Worm (Caenorhabditis elegans) whole organism, L4 larva: ENCODE data around the gene srh-28.

ENCODE experiments used
- F26F4.8 ChIP-seq: fragments of 200-800 bp; sonication (Bioruptor generic); conservative IDR thresholded peaks from 2 replicates; pipeline ENCODE4 v1.3.6; 2022; ENCODE audit warnings: missing genetic modification characterization, missing compliant biosample characterization
- F37D6.2 ChIP-seq: sonication (generic microtip); optimal IDR thresholded peaks from 2 replicates; lab custom pipeline; 2016; ENCODE audit warnings: mild to moderate bottlenecking, missing genetic modification characterization, missing compliant biosample characterization
- R02D3.7 ChIP-seq: fragments of 150-350 bp; sonication (generic microtip); optimal IDR thresholded peaks from 3 replicates; lab custom pipeline; 2014; ENCODE audit warnings: missing biosample characterization, missing genetic modification characterization
- ZK337.2 ChIP-seq: fragments of 200-800 bp; sonication (Bioruptor generic); IDR thresholded peaks from 2 replicates; pipeline ENCODE4 v1.3.6; 2022; ENCODE audit warnings: missing genetic modification reagents, missing genetic modification characterization, missing compliant biosample characterization
- ama-1 ChIP-seq: fragments of 150-350 bp; optimal IDR thresholded peaks from 2 replicates; lab custom pipeline; 2014; ENCODE audit warnings: inconsistent platforms, mixed read lengths
- attf-4 ChIP-seq: sonication (generic microtip); optimal IDR thresholded peaks from 3 replicates; lab custom pipeline; 2017; ENCODE audit warnings: missing biosample characterization, missing genetic modification characterization
- ceh-20 ChIP-seq: fragments of 200-800 bp; sonication (Bioruptor generic); IDR thresholded peaks from 2 replicates; pipeline ENCODE4 v1.3.6; 2022; ENCODE audit warnings: missing genetic modification reagents, missing genetic modification characterization, missing compliant biosample characterization
- ceh-28 ChIP-seq: fragments of 150-350 bp; optimal IDR thresholded peaks from 2 replicates; lab custom pipeline; 2014; ENCODE audit warnings: missing biosample characterization, missing genetic modification reagents, missing genetic modification characterization
- ceh-62 ChIP-seq: sonication (generic microtip); optimal IDR thresholded peaks from 2 replicates; lab custom pipeline; 2017; ENCODE audit warnings: missing biosample characterization, missing genetic modification characterization
- cey-2 ChIP-seq: sonication (generic microtip); optimal IDR thresholded peaks from 3 replicates; lab custom pipeline; 2017; ENCODE audit warnings: missing genetic modification characterization, mild to moderate bottlenecking, missing compliant biosample characterization, antibody characterized with exemption, borderline replicate concordance; ENCODE audit not compliant: insufficient read depth
- daf-19 ChIP-seq: fragments of 200-800 bp; sonication (Bioruptor generic); conservative IDR thresholded peaks from 2 replicates; pipeline ENCODE4 v1.3.6; 2022; ENCODE audit warnings: missing genetic modification characterization, missing compliant biosample characterization
- dmd-6 ChIP-seq: fragments of 200-800 bp; sonication (Bioruptor generic); IDR thresholded peaks from 2 replicates; pipeline ENCODE4 v1.3.6; 2022; ENCODE audit warnings: missing genetic modification reagents, missing genetic modification characterization, missing compliant biosample characterization
- duxl-1 ChIP-seq: sonication (generic microtip); optimal IDR thresholded peaks from 2 replicates; lab custom pipeline; 2016; ENCODE audit warnings: mild to moderate bottlenecking, missing genetic modification characterization, moderate library complexity, missing compliant biosample characterization; ENCODE audit not compliant: poor library complexity
- hlh-11 ChIP-seq: fragments of 200-800 bp; sonication (Bioruptor generic); optimal IDR thresholded peaks from 2 replicates; lab custom pipeline; 2018; ENCODE audit warnings: mild to moderate bottlenecking, missing genetic modification characterization, missing compliant biosample characterization
- hlh-30 ChIP-seq: sonication (generic microtip); optimal IDR thresholded peaks from 2 replicates; lab custom pipeline; 2017; ENCODE audit warnings: antibody characterized with exemption, mild to moderate bottlenecking, missing genetic modification characterization, missing compliant biosample characterization; ENCODE audit not compliant: insufficient read depth
- hmg-1.1 ChIP-seq: fragments of 200-800 bp; sonication (Bioruptor generic); IDR thresholded peaks from 2 replicates; pipeline ENCODE4 v1.3.6; 2022; ENCODE audit warnings: missing genetic modification reagents, missing genetic modification characterization, missing compliant biosample characterization
- lim-7 ChIP-seq: fragments of 200-800 bp; sonication (Bioruptor generic); IDR thresholded peaks from 2 replicates; pipeline ENCODE4 v1.3.6; 2022; ENCODE audit warnings: missing genetic modification characterization, missing compliant biosample characterization
- lin-13 ChIP-seq: fragments of 150-350 bp; optimal IDR thresholded peaks from 2 replicates; lab custom pipeline; 2014; ENCODE audit warnings: missing biosample characterization, missing genetic modification reagents, missing genetic modification characterization
- lin-38 ChIP-seq: fragments of 200-800 bp; sonication (Bioruptor generic); IDR thresholded peaks from 2 replicates; pipeline ENCODE4 v1.3.6; 2022; ENCODE audit warnings: missing genetic modification reagents, missing genetic modification characterization, missing compliant biosample characterization
- lir-3 ChIP-seq: sonication (generic microtip); optimal IDR thresholded peaks from 2 replicates; lab custom pipeline; 2016; ENCODE audit warnings: mild to moderate bottlenecking, missing genetic modification characterization, missing compliant biosample characterization
- madf-9 ChIP-seq: fragments of 200-800 bp; sonication (Bioruptor generic); conservative IDR thresholded peaks from 2 replicates; pipeline ENCODE4 v1.3.6; 2022; ENCODE audit warnings: missing genetic modification reagents, missing genetic modification characterization, missing compliant biosample characterization
- mep-1 ChIP-seq: fragments of 150-350 bp; sonication (generic microtip); optimal IDR thresholded peaks from 3 replicates; lab custom pipeline; 2014; ENCODE audit warnings: missing biosample characterization, missing genetic modification characterization
- nhr-237 ChIP-seq: sonication (generic microtip); optimal IDR thresholded peaks from 2 replicates; lab custom pipeline; 2017; ENCODE audit warnings: missing biosample characterization, missing genetic modification characterization
- nhr-25 ChIP-seq: sonication (generic microtip); optimal IDR thresholded peaks from 2 replicates; lab custom pipeline; 2017; ENCODE audit warnings: missing genetic modification characterization, mild to moderate bottlenecking, missing compliant biosample characterization, antibody characterized with exemption, moderate library complexity, borderline replicate concordance; ENCODE audit not compliant: insufficient read depth
- nhr-28 ChIP-seq: fragments of 150-350 bp; optimal IDR thresholded peaks from 2 replicates; lab custom pipeline; 2014; ENCODE audit warnings: missing biosample characterization, missing genetic modification characterization
- nhr-48 ChIP-seq: sonication (generic microtip); optimal IDR thresholded peaks from 2 replicates; lab custom pipeline; 2016; ENCODE audit warnings: mild to moderate bottlenecking, missing genetic modification characterization, missing compliant biosample characterization
- php-3 ChIP-seq: fragments of 200-800 bp; sonication (Bioruptor generic); IDR thresholded peaks from 2 replicates; pipeline ENCODE4 v1.3.6; 2022; ENCODE audit warnings: missing genetic modification reagents, missing genetic modification characterization, missing compliant biosample characterization
- pqm-1 ChIP-seq: sonication (generic microtip); optimal IDR thresholded peaks from 2 replicates; lab custom pipeline; 2017; ENCODE audit warnings: missing biosample characterization, missing genetic modification characterization
- rbr-2 ChIP-seq: sonication (generic microtip); optimal IDR thresholded peaks from 2 replicates; lab custom pipeline; 2016; ENCODE audit warnings: missing genotype, missing genetic modification characterization, missing compliant biosample characterization
- set-16 ChIP-seq: fragments of 200-800 bp; sonication (Bioruptor generic); IDR thresholded peaks from 2 replicates; pipeline ENCODE4 v1.3.6; 2022; ENCODE audit warnings: missing genetic modification reagents, missing genetic modification characterization, missing compliant biosample characterization
- snpc-1.2 ChIP-seq: fragments of 200-800 bp; sonication (Bioruptor generic); IDR thresholded peaks from 2 replicates; pipeline ENCODE4 v1.3.6; 2022; ENCODE audit warnings: missing genetic modification reagents, missing genetic modification characterization, missing compliant biosample characterization
- spr-1 ChIP-seq: sonication (generic microtip); optimal IDR thresholded peaks from 2 replicates; lab custom pipeline; 2016; ENCODE audit warnings: mild to moderate bottlenecking, missing genetic modification characterization, missing compliant biosample characterization
- unc-62 ChIP-seq, 3 experiments: fragments of 150-350 bp in 1 of 3; sonication (generic microtip); optimal IDR thresholded peaks in 2 of 3; peaks in 1 of 3; 1 replicate in 1 of 3; 2 replicates in 2 of 3; lab custom pipeline; 2014 to 2017; ENCODE audit warnings: missing biosample characterization in 3 of 3, missing genetic modification characterization in 3 of 3, missing genetic modification reagents in 3 of 3, missing genotype in 1 of 3
- zfp-3 ChIP-seq: fragments of 200-800 bp; sonication (Bioruptor generic); conservative IDR thresholded peaks from 2 replicates; pipeline ENCODE4 v1.3.6; 2022; ENCODE audit warnings: missing genetic modification reagents, missing genetic modification characterization, missing compliant biosample characterization
- zip-2 ChIP-seq: fragments of 150-350 bp; optimal IDR thresholded peaks from 2 replicates; lab custom pipeline; 2014; ENCODE audit warnings: missing biosample characterization, missing genetic modification characterization

The srh-28 gene

ce11 chrV:6751493-6752100 lies 24.0 kb downstream of the srh-28 start (continued):
- TF ChIP-seq snpc-1.2 (GFP tag; lab: Robert Waterston, UW) (no peak), set-16 (GFP tag; lab: Robert Waterston, UW) (0 out of 2 replicates have a peak, but pooled peaks have one; percentile 11)

- TF ChIP-seq ama-1 (lab: Kevin White, UChicago) (no peak), attf-4 (no peak), F26F4.8 (no peak), nhr-48 (tag; lab: Kevin White, UChicago) (no peak), ceh-62 (tag; lab: Kevin White, UChicago) (no peak), R02D3.7 (tag; lab: Kevin White, UChicago) (no peak), ceh-28 (tag; lab: Kevin White, UChicago) (no peak), duxl-1 (no peak), unc-62 (GFP tag; optimal IDR thresholded peaks at IDR 0.05 in 1 of 2; lab: Kevin White, UChicago) (no peak), unc-62 (tag; optimal IDR thresholded peaks at IDR 0.05; lab: Kevin White, UChicago) (no peak), ceh-20 (GFP tag; lab: Robert Waterston, UW) (no peak), lim-7 (no peak), zfp-3 (no peak), hlh-30 (tag; lab: Kevin White, UChicago) (no peak), nhr-28 (tag; lab: Kevin White, UChicago) (no peak), rbr-2 (tag; lab: Kevin White, UChicago) (no peak), lin-38 (GFP tag; lab: Robert Waterston, UW) (no peak), spr-1 (tag; lab: Kevin White, UChicago) (no peak)
These were observed 30.8 kb downstream of the srh-28 start, which contains the start of gene T25F10.3 for ce11 chrV:6744774-6745173. TSS of gene T25F10.3 (plus strand) at chrV:6745081.

- no peak for TF ChIP-seq daf-19
- TF ChIP-seq F37D6.2 = no peak
- no peak for TF ChIP-seq lim-7
- no peak for TF ChIP-seq pqm-1
- no peak for TF ChIP-seq lin-13 (GFP tag; lab: Kevin White, UChicago)
- TF ChIP-seq nhr-25 (tag; lab: Kevin White, UChicago) = peak; percentile 5
- TF ChIP-seq php-3 (GFP tag; lab: Robert Waterston, UW) = no peak
- peak in 1 of 2 experiments; percentile 71 for TF ChIP-seq unc-62 (GFP tag; optimal IDR thresholded peaks at IDR 0.05 in 1 of 2; lab: Kevin White, UChicago)
- TF ChIP-seq unc-62 (tag; optimal IDR thresholded peaks at IDR 0.05; lab: Kevin White, UChicago) = no peak
- no peak for TF ChIP-seq R02D3.7 (tag; lab: Kevin White, UChicago)
- no peak for TF ChIP-seq ceh-28 (tag; lab: Kevin White, UChicago)
- TF ChIP-seq nhr-237 = no peak
- no peak for TF ChIP-seq ZK337.2 (GFP tag; lab: Robert Waterston, UW)
- no peak for TF ChIP-seq zip-2 (tag; lab: Kevin White, UChicago)
- 0 out of 2 replicates have a peak, but pooled peaks have one; percentile 10 for TF ChIP-seq dmd-6 (GFP tag; lab: Robert Waterston, UW)
- TF ChIP-seq nhr-48 (tag; lab: Kevin White, UChicago) = peak; percentile 34
- no peak for TF ChIP-seq madf-9
- peak; percentile 18 for TF ChIP-seq nhr-28 (tag; lab: Kevin White, UChicago)
- TF ChIP-seq hlh-11 (tag; lab: Kevin White, UChicago) = peak; percentile 14
- TF ChIP-seq F26F4.8 = no peak
- no peak for TF ChIP-seq hlh-30 (tag; lab: Kevin White, UChicago)
- TF ChIP-seq hmg-1.1 = no peak
- TF ChIP-seq mep-1 (tag; lab: Kevin White, UChicago) = peak; percentile 22
- no peak for TF ChIP-seq lir-3
- TF ChIP-seq cey-2 (tag; lab: Kevin White, UChicago) = peak; percentile 4
- TF ChIP-seq, all 104 proteins: peak for 8
These were observed 38.7 kb downstream of the srh-28 start for ce11 chrV:6736877-6737276.
